Comparison of ENCODE assay signal across 5 fruit fly cellular contexts in the genomic region with DNA sequence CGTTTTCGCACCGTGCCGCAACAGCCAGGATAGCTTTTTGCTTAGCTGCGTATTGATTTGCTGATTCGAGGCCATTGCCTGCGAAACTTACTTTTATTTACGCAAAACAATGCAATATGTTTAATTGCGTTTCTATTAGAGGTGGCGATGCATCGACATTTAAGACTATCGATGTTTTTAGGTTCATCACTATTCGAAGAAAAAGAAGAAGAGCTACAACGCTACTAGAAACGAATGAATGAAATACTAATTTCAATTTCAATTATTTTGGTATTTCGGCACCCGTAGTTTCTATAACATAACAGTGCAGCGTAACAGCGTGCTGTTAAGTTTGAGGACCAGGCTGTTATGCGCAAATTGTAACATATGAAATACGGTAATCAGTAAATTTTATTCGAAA.
TF ChIP-seq lines count a peak whose summit lies in the region.

Gene Tpt, minus strand, starts transcription at position 155 of the 400 bp plus-strand sequence.
Gene mkg-p, minus strand, starts transcription at position 155 of the 400 bp plus-strand sequence.
Gene CG13667, plus strand, starts transcription at position 332 of the 400 bp plus-strand sequence.

- peak; percentile 23 for TF ChIP-seq CTCF in whole organism, embryonic (GFP tag; optimal IDR thresholded peaks at IDR 0.05; lab: Kevin White, UChicago)

TF ChIP-seq in whole organism, adult, 20 proteins besides CTCF, POLR2A, EP300 and RAD21:
- TF ChIP-seq CG33017 (tag; optimal IDR thresholded peaks at IDR 0.05; lab: Kevin White, UChicago): no peak
- peak; percentile 55 for TF ChIP-seq cic (GFP tag; optimal IDR thresholded peaks at IDR 0.05; lab: Kevin White, UChicago)
- peak; percentile 43 for TF ChIP-seq Mnt (GFP tag; optimal IDR thresholded peaks at IDR 0.05; lab: Kevin White, UChicago)
- peak; percentile 52 for TF ChIP-seq bab1 (GFP tag; optimal IDR thresholded peaks at IDR 0.05; lab: Kevin White, UChicago)
TF ChIP-seq in whole organism, adult: peak in this region for 3.

TF ChIP-seq in whole organism, embryonic, 481 proteins besides CTCF, POLR2A, EP300 and RAD21 (continues in another document):
- TF ChIP-seq Mad (GFP tag; optimal IDR thresholded peaks at IDR 0.05; lab: Kevin White, UChicago) (no peak), crol (GFP tag; IDR thresholded peaks at IDR 0.05; lab: Robert Waterston, UW) (no peak), CG42726 (GFP tag; IDR thresholded peaks at IDR 0.05; lab: Robert Waterston, UW; ENCODE audit: partially characterized antibody) (peak; percentile 52; the same call in 1 of the 2 replicates), pzg (GFP tag; optimal IDR thresholded peaks at IDR 0.05; lab: Kevin White, UChicago) (peak; percentile 97), Max (GFP tag; optimal IDR thresholded peaks at IDR 0.05; lab: Kevin White, UChicago) (no peak), CG17186 (GFP tag; optimal IDR thresholded peaks at IDR 0.05; lab: Kevin White, UChicago) (peak; percentile 100), CG10431 (GFP tag; optimal IDR thresholded peaks at IDR 0.05; lab: Kevin White, UChicago) (no peak), grn (GFP tag; optimal IDR thresholded peaks at IDR 0.05; lab: Kevin White, UChicago) (no peak), Asciz (GFP tag; optimal IDR thresholded peaks at IDR 0.05; lab: Kevin White, UChicago) (no peak), MBD-R2 (GFP tag; IDR thresholded peaks at IDR 0.05; lab: Robert Waterston, UW) (peak; percentile 69; the same call in 1 of the 2 replicates), tll (GFP tag; optimal IDR thresholded peaks at IDR 0.05; lab: Kevin White, UChicago) (no peak), chinmo (GFP tag; IDR thresholded peaks at IDR 0.05; lab: Robert Waterston, UW; ENCODE audit: partially characterized antibody) (peak; percentile 97; the same call in 3 of the 4 replicates), Lhr (GFP tag; optimal IDR thresholded peaks at IDR 0.05; lab: Kevin White, UChicago) (peak; percentile 16), nerfin-1 (tag; optimal IDR thresholded peaks at IDR 0.05; lab: Kevin White, UChicago) (peak; percentile 79), ap (GFP tag; IDR thresholded peaks at IDR 0.05; lab: Robert Waterston, UW) (no peak), abd-A (tag; optimal IDR thresholded peaks at IDR 0.05; lab: Kevin White, UChicago) (no peak), Camta (GFP tag; optimal IDR thresholded peaks at IDR 0.05; lab: Kevin White, UChicago) (no peak), nau (GFP tag; optimal IDR thresholded peaks at IDR 0.05; lab: Kevin White, UChicago) (no peak), dm (GFP tag; optimal IDR thresholded peaks at IDR 0.05; lab: Kevin White, UChicago) (peak; percentile 58)

TF ChIP-seq in whole organism, prepupa, 60 proteins besides CTCF, POLR2A, EP300 and RAD21:
- TF ChIP-seq CG1621 (tag; optimal IDR thresholded peaks at IDR 0.05; lab: Kevin White, UChicago) (peak; percentile 54), Gug (GFP tag; IDR thresholded peaks at IDR 0.05; lab: Robert Waterston, UW) (no peak)

TF ChIP-seq in whole organism, pupa, 21 proteins besides CTCF, POLR2A, EP300 and RAD21:
- TF ChIP-seq CG4496 (GFP tag; IDR thresholded peaks at IDR 0.05; lab: Robert Waterston, UW): peak; percentile 27; the same call in 1 of the 3 replicates
- no peak for TF ChIP-seq Pif1B (GFP tag; optimal IDR thresholded peaks at IDR 0.05; lab: Kevin White, UChicago)

TF ChIP-seq in whole organism, wandering third instar larva, 38 proteins besides CTCF, POLR2A, EP300 and RAD21:
- TF ChIP-seq woc (GFP tag; optimal IDR thresholded peaks at IDR 0.05; lab: Kevin White, UChicago) (no peak), pan (optimal IDR thresholded peaks at IDR 0.05; lab: Kevin White, UChicago) (no peak), Myc (optimal IDR thresholded peaks at IDR 0.05; lab: Kevin White, UChicago) (peak; percentile 10)
